Worm (Caenorhabditis elegans) whole organism, midembryonic: ENCODE measurements around the gene npr-39.

Experiments used
- cog-1 ChIP-seq: sonication (generic microtip); optimal IDR thresholded peaks from 2 replicates; lab custom pipeline; 2016; ENCODE audit warnings: missing genetic modification characterization, missing compliant biosample characterization
- flt-1 ChIP-seq: fragments of 200-800 bp; sonication (Bioruptor generic); IDR thresholded peaks from 2 replicates; pipeline ENCODE4 v1.3.6; 2022; ENCODE audit warnings: missing genetic modification characterization, missing compliant biosample characterization
- klf-2 ChIP-seq: fragments of 200-800 bp; sonication (Bioruptor generic); conservative IDR thresholded peaks from 2 replicates; pipeline ENCODE4 v1.3.6; 2022; ENCODE audit warnings: missing genetic modification reagents, missing genetic modification characterization, missing compliant biosample characterization
- med-1 ChIP-seq: sonication (generic microtip); optimal IDR thresholded peaks from 2 replicates; lab custom pipeline; 2017; ENCODE audit warnings: missing genetic modification characterization, mild to moderate bottlenecking, missing compliant biosample characterization, antibody characterized with exemption, missing genetic modification reagents; ENCODE audit not compliant: insufficient read depth
- ref-1 ChIP-seq: fragments of 200-800 bp; sonication (Bioruptor generic); conservative IDR thresholded peaks from 2 replicates; pipeline ENCODE4 v1.3.6; 2022; ENCODE audit warnings: missing genetic modification reagents, missing genetic modification characterization, missing compliant biosample characterization
- tab-1 ChIP-seq: fragments of 200-800 bp; sonication (Bioruptor generic); IDR thresholded peaks from 2 replicates; pipeline ENCODE4 v1.3.6; 2022; ENCODE audit warnings: missing genetic modification characterization, missing compliant biosample characterization
- ztf-29 ChIP-seq: fragments of 200-800 bp; sonication (Bioruptor generic); IDR thresholded peaks from 2 replicates; pipeline ENCODE4 v1.3.6; 2022; ENCODE audit warnings: missing genetic modification reagents, missing genetic modification characterization, missing compliant biosample characterization

- TF ChIP-seq tab-1 (no peak), flt-1 (no peak), med-1 (GFP tag; lab: Kevin White, UChicago) (no peak), ref-1 (no peak), klf-2 (GFP tag; lab: Robert Waterston, UW) (no peak), cog-1 (no peak), ztf-29 (GFP tag; lab: Robert Waterston, UW) (no peak)
Measured at ce11 chrV:10086141-10086540, 19.3 kb downstream of the npr-39 start.
